Fruit fly (Drosophila melanogaster) Kc167 (cell line): ENCODE measurements around the gene da.

Source experiments
- Myc ChIP-seq: fragments of >200 bp; optimal IDR thresholded peaks from 2 replicates; lab custom pipeline; 2017; ENCODE audit warnings: missing external identifiers
- Sin3A ChIP-seq: fragments of >200 bp; optimal IDR thresholded peaks from 2 replicates; lab custom pipeline; 2018; ENCODE audit warnings: missing external identifiers
- h ChIP-seq: fragments of >200 bp; optimal IDR thresholded peaks from 3 replicates; lab custom pipeline; 2018; ENCODE audit warnings: missing external identifiers
- insv ChIP-seq: fragments of >200 bp; optimal IDR thresholded peaks from 3 replicates; lab custom pipeline; 2018; ENCODE audit warnings: missing external identifiers
- psq ChIP-seq: fragments of >200 bp; optimal IDR thresholded peaks from 2 replicates; lab custom pipeline; 2017; ENCODE audit warnings: missing external identifiers
- ttk ChIP-seq: sonication (Bioruptor generic); optimal IDR thresholded peaks from 2 replicates; lab custom pipeline; 2017; ENCODE audit warnings: missing external identifiers

Gene da

DNA sequence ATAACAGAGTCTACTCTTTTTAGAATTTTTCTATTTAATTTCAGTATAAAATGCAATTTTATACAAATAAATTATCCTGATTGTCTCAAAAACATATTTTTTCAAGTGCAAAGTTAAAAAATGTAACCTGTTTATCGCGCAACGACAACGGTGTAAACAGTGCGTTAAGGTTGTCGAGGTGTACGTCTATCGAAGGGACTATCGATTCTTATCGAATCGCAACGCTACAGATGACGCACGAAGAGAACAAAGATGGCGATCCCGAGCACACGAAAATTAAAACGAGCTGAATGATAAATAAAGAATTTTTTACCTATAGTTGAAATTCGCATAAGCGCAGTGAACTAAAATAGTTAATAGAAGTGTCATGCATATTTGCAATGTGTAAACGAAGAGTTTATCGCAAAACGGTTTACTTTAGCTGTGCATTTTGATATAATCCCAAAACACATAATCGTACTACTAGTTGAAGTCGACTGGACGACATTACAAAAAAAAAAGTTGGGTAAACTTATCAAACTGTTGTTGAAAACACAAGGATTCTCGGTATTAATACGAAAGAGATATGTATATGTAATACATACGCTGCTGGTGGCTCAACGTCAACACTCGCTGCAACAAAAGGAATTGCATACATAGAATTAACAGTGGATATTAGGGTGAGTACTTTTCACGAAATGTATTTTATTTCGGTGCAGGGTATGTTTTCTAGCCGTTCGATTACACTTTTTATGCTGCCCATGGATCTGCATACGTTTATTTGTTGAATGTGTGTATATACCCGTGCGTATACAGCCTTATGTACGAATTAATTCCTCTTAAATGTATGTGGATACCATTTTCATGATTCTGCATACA is at the start of gene da:
Gene da, plus strand, starts transcription at position 237 of the 858 bp plus-strand sequence.
- TF ChIP-seq insv (lab: Kevin White, UChicago) (no peak), Myc (lab: Kevin White, UChicago) (no peak), Sin3A (lab: Kevin White, UChicago) (no peak), psq (lab: Kevin White, UChicago) (no peak), ttk (no peak), h (lab: Kevin White, UChicago) (no peak)

DNA sequence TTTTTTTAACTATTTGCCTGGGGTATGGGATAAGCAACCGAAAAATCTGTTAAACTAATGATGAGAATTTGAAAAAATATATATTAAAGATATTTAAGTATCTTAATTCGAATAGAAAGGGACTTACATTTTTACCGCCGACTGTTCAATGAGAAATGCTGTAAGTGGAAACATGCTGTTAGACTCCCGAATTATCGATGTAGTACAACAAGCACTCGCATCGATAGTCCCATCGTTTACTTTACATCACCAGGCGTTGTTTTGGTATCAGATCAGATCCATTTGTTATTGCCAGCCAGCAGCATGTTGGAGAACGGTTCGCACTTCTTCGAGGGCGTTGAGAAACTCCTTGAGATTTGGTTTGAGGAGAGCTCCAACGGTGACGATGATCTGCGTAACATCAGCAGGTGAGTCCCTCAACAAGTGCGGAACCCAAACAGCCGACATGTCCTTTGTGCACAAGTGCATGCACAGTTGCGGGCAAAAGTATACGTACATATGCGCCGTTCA is 48.6 kb upstream of the da start, which contains the start of gene SamDC:
Gene SamDC, plus strand, starts transcription at position 246 of the 510 bp plus-strand sequence.
- TF ChIP-seq h (lab: Kevin White, UChicago), result no peak
- TF ChIP-seq insv (lab: Kevin White, UChicago), result no peak
- no peak for TF ChIP-seq Myc (lab: Kevin White, UChicago)
- TF ChIP-seq Sin3A (lab: Kevin White, UChicago), result no peak
- TF ChIP-seq ttk, result no peak
- no peak for TF ChIP-seq psq (lab: Kevin White, UChicago)

DNA sequence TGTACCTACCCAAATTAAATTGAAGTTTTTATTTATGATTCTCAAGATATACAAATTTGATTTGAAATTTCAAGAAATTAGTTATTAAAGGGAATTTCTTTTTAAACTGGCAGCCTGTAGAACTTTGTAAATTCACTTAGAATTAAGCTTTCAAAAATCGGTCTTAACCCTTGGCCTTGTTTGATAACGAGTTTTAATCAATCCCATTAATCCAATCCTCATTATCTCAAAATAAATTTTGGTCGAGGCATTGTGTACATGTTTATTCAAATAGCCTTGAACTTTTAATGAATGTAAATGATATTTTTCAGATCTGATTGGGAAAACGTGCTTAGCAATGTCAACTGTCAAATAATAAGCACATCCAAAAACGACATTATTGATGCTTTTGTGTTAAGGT is 48.1 kb upstream of the da start:
- TF ChIP-seq h (lab: Kevin White, UChicago) (no peak), ttk (no peak), Sin3A (lab: Kevin White, UChicago) (no peak), Myc (lab: Kevin White, UChicago) (no peak), insv (lab: Kevin White, UChicago) (no peak), psq (lab: Kevin White, UChicago) (no peak)

DNA sequence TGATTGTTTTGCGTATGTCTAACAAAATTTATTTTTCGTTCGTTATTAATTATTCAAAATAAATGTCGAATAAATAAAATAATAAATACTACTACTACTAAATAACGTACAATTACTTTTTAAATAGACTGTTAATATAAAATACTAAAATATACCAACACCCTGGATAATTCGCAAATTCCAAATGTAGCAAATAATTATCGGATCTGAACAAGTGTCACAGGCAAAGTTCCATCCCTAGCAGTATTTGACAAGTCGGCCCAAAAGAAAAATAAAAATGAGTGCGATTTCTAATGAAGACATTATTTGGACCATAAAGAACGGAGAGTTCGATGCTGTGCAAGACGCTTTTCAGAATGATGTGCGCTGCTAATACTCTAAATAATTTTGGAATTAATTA is 46.5 kb upstream of the da start, which contains the start of gene CG31715:
Gene CG31715, plus strand, starts transcription at position 212 of the 400 bp plus-strand sequence.
- no peak for TF ChIP-seq psq (lab: Kevin White, UChicago)
- TF ChIP-seq ttk, result no peak
- TF ChIP-seq Sin3A (lab: Kevin White, UChicago), result no peak
- no peak for TF ChIP-seq Myc (lab: Kevin White, UChicago)
- no peak for TF ChIP-seq h (lab: Kevin White, UChicago)
- TF ChIP-seq insv (lab: Kevin White, UChicago), result no peak

DNA sequence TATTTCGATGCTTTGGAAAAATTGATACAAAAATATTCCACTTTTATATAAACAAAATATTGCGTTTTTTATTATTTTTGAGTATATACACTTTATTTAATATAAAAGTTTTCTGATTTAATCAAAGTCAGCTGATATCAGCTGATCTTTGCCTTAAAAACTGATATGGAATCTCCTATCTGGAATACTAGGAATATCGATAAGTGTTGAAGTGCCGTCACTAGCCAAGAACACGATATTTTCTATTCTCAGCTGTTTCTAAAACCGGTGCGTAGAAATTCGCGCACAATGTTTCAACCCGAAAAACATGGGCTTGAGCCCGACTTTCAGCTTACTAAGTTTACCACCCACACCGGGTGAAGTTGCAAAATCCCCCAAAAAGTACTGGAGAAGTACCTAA is 45.4 kb upstream of the da start, which contains the start of gene Sps2:
Gene Sps2, plus strand, starts transcription at position 124 of the 400 bp plus-strand sequence.
- no peak for TF ChIP-seq insv (lab: Kevin White, UChicago)
- no peak for TF ChIP-seq h (lab: Kevin White, UChicago)
- no peak for TF ChIP-seq psq (lab: Kevin White, UChicago)
- TF ChIP-seq Myc (lab: Kevin White, UChicago), result no peak
- TF ChIP-seq Sin3A (lab: Kevin White, UChicago), result no peak

DNA sequence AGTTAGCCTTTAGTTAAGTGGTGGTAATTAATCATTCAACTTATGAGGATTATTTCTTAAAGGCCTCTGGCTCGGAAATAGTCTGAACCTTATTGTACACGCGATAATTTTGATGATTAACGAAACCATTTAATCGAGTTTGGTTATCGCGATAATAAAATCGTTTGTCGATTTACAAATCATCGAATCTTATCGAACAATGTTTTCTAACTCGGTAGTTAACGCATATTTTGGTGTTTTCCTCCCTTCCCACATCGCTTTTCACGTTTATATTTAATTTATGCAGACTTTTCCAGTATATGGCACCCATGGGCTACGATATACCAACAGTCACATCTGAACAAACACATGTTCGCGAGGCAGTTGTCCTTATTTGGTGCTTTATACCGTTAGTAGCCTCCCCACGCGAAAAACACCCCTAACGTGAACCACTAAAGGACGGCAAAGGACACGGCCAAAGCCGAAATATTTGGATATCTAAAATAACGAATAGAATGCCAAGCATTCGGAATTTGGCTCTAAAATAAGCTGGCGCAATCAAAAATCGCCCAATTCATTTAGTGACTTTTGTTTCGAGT is 43.8 kb upstream of the da start, which contains the start of gene Frmd5:
Gene Frmd5, plus strand, starts transcription at position 414 of the 578 bp plus-strand sequence.
- TF ChIP-seq psq (lab: Kevin White, UChicago), result no peak
- no peak for TF ChIP-seq insv (lab: Kevin White, UChicago)
- TF ChIP-seq Myc (lab: Kevin White, UChicago), result no peak
- TF ChIP-seq ttk, result no peak
- TF ChIP-seq Sin3A (lab: Kevin White, UChicago), result no peak
- no peak for TF ChIP-seq h (lab: Kevin White, UChicago)

DNA sequence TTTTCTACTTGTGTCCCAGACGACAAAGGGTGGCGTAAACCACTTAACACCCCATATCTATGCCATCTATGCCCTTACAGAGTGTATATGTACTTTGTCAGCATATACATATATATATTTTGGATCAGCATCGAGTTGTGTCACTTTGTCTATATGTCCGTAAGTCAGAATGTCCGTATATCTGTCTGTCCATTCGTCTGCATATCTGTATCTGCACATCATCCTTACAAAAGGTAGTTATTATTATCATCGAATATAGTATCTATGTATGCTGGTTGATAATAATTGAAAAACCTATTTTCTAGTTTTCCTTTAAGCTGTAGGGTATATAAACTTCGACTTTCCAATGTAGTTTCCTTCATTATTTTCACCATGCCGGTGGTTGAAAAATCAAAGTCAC is 36.8 kb upstream of the da start:
- TF ChIP-seq insv (lab: Kevin White, UChicago), result no peak
- no peak for TF ChIP-seq Myc (lab: Kevin White, UChicago)
- TF ChIP-seq ttk, result no peak
- TF ChIP-seq Sin3A (lab: Kevin White, UChicago), result no peak
- TF ChIP-seq h (lab: Kevin White, UChicago), result no peak

DNA sequence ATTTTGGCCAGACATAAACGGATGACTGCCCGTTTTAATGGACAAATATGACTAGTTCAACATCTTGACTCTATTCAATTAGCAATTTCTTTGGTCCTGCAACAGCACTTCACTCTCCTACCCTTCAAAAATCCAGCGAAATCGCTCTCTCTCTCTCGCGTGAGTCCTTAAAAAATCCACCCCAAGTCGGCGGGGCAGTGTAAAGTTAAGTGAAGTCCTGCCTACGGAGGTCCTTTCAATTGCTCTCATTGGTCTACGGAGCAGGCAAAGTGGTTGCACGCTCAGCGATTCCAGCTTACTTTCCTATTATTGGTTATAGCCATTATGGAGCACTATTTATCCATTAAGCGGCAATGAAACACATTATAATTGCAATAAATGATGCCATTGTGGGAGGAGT is 34.0 kb upstream of the da start, which contains the start of gene CG34367:
Gene CG34367, minus strand, starts transcription at position 35 of the 400 bp plus-strand sequence.
- TF ChIP-seq ttk, result no peak
- no peak for TF ChIP-seq Sin3A (lab: Kevin White, UChicago)
- no peak for TF ChIP-seq psq (lab: Kevin White, UChicago)
- no peak for TF ChIP-seq insv (lab: Kevin White, UChicago)
- no peak for TF ChIP-seq Myc (lab: Kevin White, UChicago)
- TF ChIP-seq h (lab: Kevin White, UChicago), result no peak

DNA sequence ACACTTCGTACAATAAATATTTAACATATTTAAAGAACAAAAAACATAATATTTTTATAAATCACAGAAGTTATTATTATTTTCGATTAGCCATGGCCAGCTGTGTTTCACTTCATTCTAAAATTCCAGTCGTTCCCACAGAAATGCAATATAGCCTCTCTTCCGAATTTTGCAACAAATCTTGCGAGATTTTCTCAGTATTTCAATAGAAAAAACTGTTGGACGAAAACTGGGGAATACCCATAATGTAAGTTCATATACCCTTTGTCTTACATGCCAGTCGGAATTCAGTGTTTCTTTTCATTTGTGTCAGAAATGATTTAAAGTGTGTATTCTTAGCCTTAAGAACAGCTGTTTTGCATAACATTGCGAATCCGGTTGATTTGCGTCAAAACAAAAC is 31.4 kb upstream of the da start, which contains the start of the genes CtsL4 and ClpP:
Gene CtsL4, minus strand, starts transcription at position 90 of the 400 bp plus-strand sequence.
Gene ClpP, plus strand, starts transcription at position 288 of the 400 bp plus-strand sequence.
- no peak for TF ChIP-seq Sin3A (lab: Kevin White, UChicago)
- no peak for TF ChIP-seq Myc (lab: Kevin White, UChicago)
- no peak for TF ChIP-seq ttk
- TF ChIP-seq psq (lab: Kevin White, UChicago), result no peak
- TF ChIP-seq insv (lab: Kevin White, UChicago), result no peak
- no peak for TF ChIP-seq h (lab: Kevin White, UChicago)

DNA sequence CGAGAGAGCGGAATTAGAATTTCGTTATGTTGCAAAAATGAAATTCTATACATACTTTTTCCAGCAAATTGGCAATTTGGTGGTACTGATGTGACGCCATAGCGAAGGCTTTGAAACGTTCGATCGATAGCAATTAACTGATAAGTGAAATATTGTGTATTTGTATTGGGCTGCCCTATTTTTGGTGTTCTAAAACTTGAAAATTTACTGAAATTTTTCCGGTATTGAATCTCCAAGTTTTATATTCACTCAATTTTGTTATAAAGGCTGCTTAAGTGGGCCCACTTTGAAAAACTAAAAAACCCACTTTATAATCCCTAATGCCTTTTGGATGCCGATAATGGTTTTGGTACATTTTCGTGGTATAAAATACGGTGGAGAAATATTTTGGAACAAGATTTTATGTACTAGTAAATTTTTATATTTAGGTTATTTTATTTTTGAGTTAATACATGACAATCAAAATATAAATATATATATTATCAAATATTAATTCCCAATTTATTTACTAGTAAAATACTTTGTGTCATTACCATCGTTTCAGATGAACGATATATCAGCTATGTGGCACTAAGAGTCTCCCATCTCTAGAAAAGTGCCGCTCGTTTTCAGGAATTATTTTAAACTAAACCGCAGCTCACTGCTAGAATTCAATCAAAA is 25.4 kb upstream of the da start, which contains the start of the genes Cand1 and pim:
Gene Cand1, minus strand, starts transcription at position 300 of the 660 bp plus-strand sequence.
Gene pim, plus strand, starts transcription at position 582 of the 660 bp plus-strand sequence.
- TF ChIP-seq h (lab: Kevin White, UChicago) (no peak), psq (lab: Kevin White, UChicago) (no peak), insv (lab: Kevin White, UChicago) (no peak), Myc (lab: Kevin White, UChicago) (no peak), Sin3A (lab: Kevin White, UChicago) (no peak), ttk (no peak)
